Worm (Caenorhabditis elegans): ENCODE results near the gene fbxa-182.

The fbxa-182 gene

ce11 chrII:2393821-2394220, 18.7 kb downstream of the fbxa-182 start, which contains the start of gene F16G10.11:
Gene F16G10.11, minus strand, starts transcription at chrII:2393921.
- no peak for TF ChIP-seq Y5F2A.4 (GFP tag; optimal IDR thresholded peaks at IDR 0.05)
- TF ChIP-seq Y48G9A.11 (GFP tag; IDR thresholded peaks at IDR 0.05): no peak
- TF ChIP-seq ztf-11 (tag; optimal IDR thresholded peaks at IDR 0.05): no peak
- TF ChIP-seq daf-19 (GFP tag; conservative IDR thresholded peaks at IDR 0.05): no peak
- no peak for TF ChIP-seq cey-2 (tag; optimal IDR thresholded peaks at IDR 0.05; ENCODE audit: borderline replicate concordance, insufficient read depth)
- no peak for TF ChIP-seq fos-1 (tag; optimal IDR thresholded peaks at IDR 0.05)
- TF ChIP-seq snpc-4 (tag; optimal IDR thresholded peaks at IDR 0.05): no peak
- no peak for TF ChIP-seq zag-1 (tag; optimal IDR thresholded peaks at IDR 0.05)
- no peak for TF ChIP-seq dve-1 (tag; optimal IDR thresholded peaks at IDR 0.05; ENCODE audit: insufficient read depth)
- TF ChIP-seq T20F7.1 (GFP tag; optimal IDR thresholded peaks at IDR 0.05): no peak
- no peak for TF ChIP-seq snpc-1.2 (GFP tag; IDR thresholded peaks at IDR 0.05)
- no peak for TF ChIP-seq dmd-9 (GFP tag; IDR thresholded peaks at IDR 0.05)
- TF ChIP-seq lin-13 (GFP tag; optimal IDR thresholded peaks at IDR 0.05): no peak
- TF ChIP-seq ceh-20 (GFP tag; IDR thresholded peaks at IDR 0.05): no peak
- TF ChIP-seq lin-38 (GFP tag; IDR thresholded peaks at IDR 0.05): no peak
- no peak for TF ChIP-seq unc-39 (tag; optimal IDR thresholded peaks at IDR 0.05)
- TF ChIP-seq dmd-8 (GFP tag; IDR thresholded peaks at IDR 0.05): no peak
- TF ChIP-seq ces-1 (GFP tag; optimal IDR thresholded peaks at IDR 0.05): no peak
- no peak for TF ChIP-seq tra-1 (GFP tag; IDR thresholded peaks at IDR 0.05)

DNA sequence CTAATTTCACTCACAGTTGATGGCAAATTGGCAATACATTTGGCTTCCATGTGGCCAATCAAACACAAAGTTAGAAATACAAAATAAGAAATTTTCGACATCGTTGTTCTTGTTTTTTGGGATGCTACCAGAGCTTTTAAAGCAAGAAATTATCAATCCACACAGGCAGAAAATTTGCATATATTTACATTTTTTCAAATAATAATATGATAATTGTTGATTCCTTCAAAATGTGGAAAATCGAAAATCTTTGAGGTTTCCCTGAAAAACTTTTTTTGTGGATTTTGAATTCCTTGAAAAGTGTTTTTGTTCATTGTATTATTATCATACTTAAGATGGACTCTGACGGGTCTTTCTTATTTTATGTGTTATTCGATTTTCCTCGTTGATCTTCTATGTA, 21.7 kb downstream of the fbxa-182 start, which contains the start of gene F16G10.10:
F16G10.10 (minus strand) TSS at position 101 of the 400 bp plus-strand sequence.
- TF ChIP-seq zip-11 (GFP tag; IDR thresholded peaks at IDR 0.05) (no peak), sdz-12 (GFP tag; optimal IDR thresholded peaks at IDR 0.05) (no peak), nhr-41 (GFP tag; IDR thresholded peaks at IDR 0.05) (no peak), mdt-29 (GFP tag; IDR thresholded peaks at IDR 0.05) (no peak), dmd-9 (GFP tag; IDR thresholded peaks at IDR 0.05) (no peak), daf-12 (tag; optimal IDR thresholded peaks at IDR 0.05) (no peak), set-16 (GFP tag; IDR thresholded peaks at IDR 0.05) (no peak), skn-1 (tag; optimal IDR thresholded peaks at IDR 0.05) (no peak), hlh-30 (tag; optimal IDR thresholded peaks at IDR 0.05; ENCODE audit: insufficient read depth) (no peak), Y5F2A.4 (GFP tag; optimal IDR thresholded peaks at IDR 0.05) (no peak), unc-130 (GFP tag; optimal IDR thresholded peaks at IDR 0.05) (no peak), nhr-48 (tag; optimal IDR thresholded peaks at IDR 0.05) (no peak), lin-1 (GFP tag; IDR thresholded peaks at IDR 0.05) (no peak), hmg-1.1 (GFP tag; IDR thresholded peaks at IDR 0.05) (no peak)

ce11 chrII:2385495-2385894, 27.1 kb downstream of the fbxa-182 start, which contains the start of gene F16G10.9:
Gene F16G10.9, minus strand, starts transcription at chrII:2385595.
- TF ChIP-seq Y5F2A.4 (GFP tag; optimal IDR thresholded peaks at IDR 0.05) (no peak), nhr-111 (GFP tag; optimal IDR thresholded peaks at IDR 0.05) (no peak), mxl-2 (GFP tag; conservative IDR thresholded peaks at IDR 0.05) (no peak), lin-39 (tag; optimal IDR thresholded peaks at IDR 0.05) (no peak), lim-7 (GFP tag; IDR thresholded peaks at IDR 0.05) (no peak), F10B5.3 (tag; optimal IDR thresholded peaks at IDR 0.05) (no peak), nhr-11 (tag; optimal IDR thresholded peaks at IDR 0.05) (no peak), unc-62 (GFP tag; optimal IDR thresholded peaks at IDR 0.05 in 1 of 2) (no peak), unc-62 (tag; optimal IDR thresholded peaks at IDR 0.05) (no peak), nhr-42 (GFP tag; IDR thresholded peaks at IDR 0.05) (no peak), hlh-11 (tag; optimal IDR thresholded peaks at IDR 0.05) (no peak), Y105C5A.15 (GFP tag; IDR thresholded peaks at IDR 0.05) (no peak), zfp-3 (GFP tag; conservative IDR thresholded peaks at IDR 0.05) (no peak), madf-9 (GFP tag; conservative IDR thresholded peaks at IDR 0.05) (no peak), egl-43 (GFP tag; IDR thresholded peaks at IDR 0.05) (no peak), lsy-2 (tag; optimal IDR thresholded peaks at IDR 0.05) (no peak), hif-1 (tag; optimal IDR thresholded peaks at IDR 0.05) (no peak), ceh-32 (tag; optimal IDR thresholded peaks at IDR 0.05; ENCODE audit: poor library complexity) (no peak), mep-1 (tag; optimal IDR thresholded peaks at IDR 0.05) (no peak), tra-1 (GFP tag; IDR thresholded peaks at IDR 0.05) (no peak), zip-11 (GFP tag; IDR thresholded peaks at IDR 0.05) (no peak)
